Fruit fly (Drosophila melanogaster): Measurements from ENCODE around the gene CG16820.
A peak's percentile ranks its signal among the peaks of the same experiment; 100 is the strongest.

The CG16820 gene

DNA sequence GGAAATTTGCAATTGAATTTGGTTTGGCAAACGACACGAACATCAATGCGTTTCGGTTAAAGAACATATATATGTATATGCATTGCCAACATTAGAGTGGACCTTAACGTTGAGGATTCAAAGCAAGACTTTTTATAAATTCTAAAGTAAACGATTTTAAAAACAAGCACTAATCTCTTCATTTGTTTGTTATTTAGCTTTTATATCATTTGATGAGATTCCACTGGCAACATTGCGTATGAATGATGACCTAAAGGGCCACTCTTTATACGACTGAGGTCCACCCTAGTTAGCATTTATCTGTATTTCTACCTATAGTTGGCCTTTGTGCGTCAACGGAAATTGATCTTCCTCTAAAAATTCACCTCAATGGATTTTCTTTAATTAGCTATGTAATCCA lies 12.7 kb downstream of the CG16820 start (continued):
- TF ChIP-seq Dip2 (GFP tag; IDR thresholded peaks at IDR 0.05) (no peak), CG14441 (GFP tag; IDR thresholded peaks at IDR 0.05) (no peak), Drgx (GFP tag; IDR thresholded peaks at IDR 0.05) (peak; percentile 53; the same call in 1 of the 2 replicates), Meics (GFP tag; optimal IDR thresholded peaks at IDR 0.05) (no peak), HLHmδ (GFP tag; optimal IDR thresholded peaks at IDR 0.05) (no peak), NK7.1 (GFP tag; optimal IDR thresholded peaks at IDR 0.05) (no peak), Dek (tag; optimal IDR thresholded peaks at IDR 0.05) (no peak), CG10267 (tag; optimal IDR thresholded peaks at IDR 0.05) (no peak), gem (tag; optimal IDR thresholded peaks at IDR 0.05) (peak; percentile 68), row (GFP tag; IDR thresholded peaks at IDR 0.05) (no peak), wor (GFP tag; IDR thresholded peaks at IDR 0.05) (no peak), BEAF-32 (GFP tag; optimal IDR thresholded peaks at IDR 0.05) (no peak), Xrp1 (GFP tag; IDR thresholded peaks at IDR 0.05) (peak; percentile 40; the same call in 1 of the 2 replicates), CG1024 (GFP tag; IDR thresholded peaks at IDR 0.05) (no peak), CG43689 (GFP tag; IDR thresholded peaks at IDR 0.05) (no peak), psq (GFP tag; optimal IDR thresholded peaks at IDR 0.05) (no peak), CG30020 (tag; optimal IDR thresholded peaks at IDR 0.05) (no peak), Bteb2 (GFP tag; optimal IDR thresholded peaks at IDR 0.05) (no peak), CG13123 (GFP tag; optimal IDR thresholded peaks at IDR 0.05) (no peak), gcm (GFP tag; optimal IDR thresholded peaks at IDR 0.05) (no peak), CG3726 (GFP tag; IDR thresholded peaks at IDR 0.05) (no peak), wdn (GFP tag; IDR thresholded peaks at IDR 0.05) (no peak), vnd (GFP tag; IDR thresholded peaks at IDR 0.05; ENCODE audit: partially characterized antibody) (no peak), Taf1 (GFP tag; IDR thresholded peaks at IDR 0.05) (no peak), PHDP (tag; optimal IDR thresholded peaks at IDR 0.05) (no peak), trem (tag; optimal IDR thresholded peaks at IDR 0.05) (no peak), CG2116 (GFP tag; optimal IDR thresholded peaks at IDR 0.05) (no peak), Dbx (GFP tag; IDR thresholded peaks at IDR 0.05) (no peak), tap (tag; optimal IDR thresholded peaks at IDR 0.05) (peak; percentile 43), Max (GFP tag; optimal IDR thresholded peaks at IDR 0.05) (no peak), Fer1 (GFP tag; optimal IDR thresholded peaks at IDR 0.05) (no peak), CG18262 (tag; optimal IDR thresholded peaks at IDR 0.05) (no peak), Dad (GFP tag; optimal IDR thresholded peaks at IDR 0.05) (peak; percentile 6), CG4360 (GFP tag; IDR thresholded peaks at IDR 0.05) (no peak), unpg (GFP tag; optimal IDR thresholded peaks at IDR 0.05) (peak; percentile 62), eve (GFP tag; optimal IDR thresholded peaks at IDR 0.05) (peak in 1 of 2 experiments; percentile 40), BtbVII (GFP tag; optimal IDR thresholded peaks at IDR 0.05) (no peak), chif (GFP tag; optimal IDR thresholded peaks at IDR 0.05) (no peak), lilli (GFP tag; optimal IDR thresholded peaks at IDR 0.05) (no peak), CG13296 (GFP tag; optimal IDR thresholded peaks at IDR 0.05) (no peak), fd64A (GFP tag; optimal IDR thresholded peaks at IDR 0.05) (no peak), Vsx1 (GFP tag; optimal IDR thresholded peaks at IDR 0.05) (no peak), CG11723 (GFP tag; optimal IDR thresholded peaks at IDR 0.05) (no peak), salm (tag; optimal IDR thresholded peaks at IDR 0.05) (no peak), CG5245 (GFP tag; optimal IDR thresholded peaks at IDR 0.05) (no peak), CG3065 (GFP tag; optimal IDR thresholded peaks at IDR 0.05) (no peak), tx (GFP tag; optimal IDR thresholded peaks at IDR 0.05) (no peak), CG12744 (GFP tag; optimal IDR thresholded peaks at IDR 0.05) (no peak), amos (GFP tag; IDR thresholded peaks at IDR 0.05; ENCODE audit: partially characterized antibody) (no peak), jing (GFP tag; optimal IDR thresholded peaks at IDR 0.05) (no peak), mam (GFP tag; optimal IDR thresholded peaks at IDR 0.05) (no peak), CG15696 (tag; optimal IDR thresholded peaks at IDR 0.05) (no peak)

Data from whole organism, embryonic.